Fruit fly (Drosophila melanogaster): Measurements from ENCODE around the gene Drep4.

DNA sequence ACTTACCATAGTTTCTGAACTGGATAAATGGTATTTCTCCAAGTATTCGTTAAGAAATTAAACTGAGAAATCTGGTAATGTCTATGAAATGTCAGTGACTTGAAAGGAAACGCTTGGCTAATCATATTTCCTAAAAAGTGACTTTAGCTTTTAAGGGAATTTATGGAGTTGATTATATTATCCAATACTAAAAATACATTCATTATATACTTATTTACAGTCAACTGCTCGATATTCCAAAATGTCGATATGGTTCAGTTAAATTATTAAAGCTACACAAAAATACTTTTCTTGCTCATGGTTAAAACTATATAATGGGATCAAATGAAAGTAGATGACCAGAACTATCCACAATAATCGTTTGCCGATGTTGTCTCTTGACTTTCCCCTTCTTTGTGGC lies 20.5 kb downstream of the Drep4 start, which contains the start of gene CG31848:
- TF ChIP-seq usp (GFP tag; optimal IDR thresholded peaks at IDR 0.05) (no peak), Dll (optimal IDR thresholded peaks at IDR 0.05) (no peak)
